Worm (Caenorhabditis elegans): Measurements from ENCODE around the gene C46A5.1.

The C46A5.1 gene

DNA sequence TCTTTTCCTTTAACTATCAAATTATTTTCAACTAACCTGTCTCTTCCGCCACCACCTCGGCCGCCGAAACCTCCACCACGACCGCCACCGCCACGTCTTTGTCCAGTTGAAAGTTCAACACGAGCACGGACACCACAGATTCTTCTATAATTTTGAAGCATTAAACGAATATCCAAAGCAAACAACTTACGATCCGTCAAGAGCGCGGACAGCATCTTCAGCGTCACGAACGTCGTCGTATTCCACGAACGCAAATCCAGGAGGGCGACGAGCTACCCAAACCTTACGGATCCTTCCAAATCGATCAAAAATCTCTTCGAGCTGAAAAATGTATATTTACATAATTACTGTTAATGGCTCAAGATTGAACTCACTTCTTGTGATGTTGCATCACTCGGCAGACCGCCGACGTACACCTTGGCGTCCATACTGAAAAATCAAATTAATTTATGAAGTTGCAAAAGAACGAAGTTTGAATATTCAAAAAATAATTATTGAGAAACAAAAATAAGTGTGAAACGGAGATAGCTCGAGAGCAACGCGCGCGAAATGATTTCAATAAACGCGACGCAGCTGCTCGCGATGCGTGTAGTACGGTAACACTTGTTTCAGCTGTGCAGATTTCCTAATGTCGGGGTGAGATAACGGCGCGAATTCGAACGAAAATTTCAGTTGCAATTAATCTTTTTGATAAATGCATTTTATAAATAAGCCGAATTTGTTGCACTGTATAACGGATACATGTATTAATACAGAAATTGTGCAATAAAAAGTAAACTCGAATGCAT lies 27.3 kb downstream of the C46A5.1 start, which contains the start of gene rsp-6 (continued):
- TF ChIP-seq ceh-91 (GFP tag; IDR thresholded peaks at IDR 0.05) (peak; percentile 90), die-1 (tag; optimal IDR thresholded peaks at IDR 0.05) (peak; percentile 53), mes-4 (tag; optimal IDR thresholded peaks at IDR 0.05) (no peak), T26A5.8 (tag; optimal IDR thresholded peaks at IDR 0.05) (no peak), aptf-2 (GFP tag; conservative IDR thresholded peaks at IDR 0.05) (peak; percentile 29; the same call in 1 of the 2 replicates), mel-28 (tag; optimal IDR thresholded peaks at IDR 0.05; ENCODE audit: borderline replicate concordance) (no peak), ztf-3 (GFP tag; optimal IDR thresholded peaks at IDR 0.05) (no peak), ceh-100 (GFP tag; IDR thresholded peaks at IDR 0.05) (peak; percentile 61), Y53G8AR.9 (GFP tag; conservative IDR thresholded peaks at IDR 0.05) (peak; percentile 89), B0336.3 (GFP tag; IDR thresholded peaks at IDR 0.05) (peak; percentile 66), nhr-120 (GFP tag; IDR thresholded peaks at IDR 0.05) (0 out of 2 replicates have a peak, but pooled peaks have one; percentile 43), madf-6 (GFP tag; IDR thresholded peaks at IDR 0.05) (peak; percentile 95), gei-17 (GFP tag; optimal IDR thresholded peaks at IDR 0.05) (no peak), nfya-1 (tag; optimal IDR thresholded peaks at IDR 0.05; ENCODE audit: borderline replicate concordance, insufficient read depth) (no peak), zfh-2 (GFP tag; conservative IDR thresholded peaks at IDR 0.05) (no peak), F10E7.11 (tag; optimal IDR thresholded peaks at IDR 0.05) (no peak), pbrm-1 (GFP tag; IDR thresholded peaks at IDR 0.05) (0 out of 2 replicates have a peak, but pooled peaks have one; percentile 67), nfyb-1 (GFP tag; IDR thresholded peaks at IDR 0.05) (peak; percentile 77), dpl-1 (GFP tag; optimal IDR thresholded peaks at IDR 0.05) (peak; percentile 93), Y53F4B.3 (GFP tag; IDR thresholded peaks at IDR 0.05) (no peak), hmg-20 (GFP tag; IDR thresholded peaks at IDR 0.05) (no peak), madf-3 (GFP tag; IDR thresholded peaks at IDR 0.05) (peak; percentile 99), F49E8.2 (tag; optimal IDR thresholded peaks at IDR 0.05; ENCODE audit: insufficient read depth) (peak; percentile 83), F23B12.7 (tag; optimal IDR thresholded peaks at IDR 0.05; ENCODE audit: insufficient read depth) (peak; percentile 81), fkh-3 (tag; optimal IDR thresholded peaks at IDR 0.05) (no peak), hsf-1 (GFP tag; IDR thresholded peaks at IDR 0.05) (peak; percentile 67; the same call in 1 of the 2 replicates), lsl-1 (GFP tag; optimal IDR thresholded peaks at IDR 0.05) (peak; percentile 96), athp-1 (tag; optimal IDR thresholded peaks at IDR 0.05) (no peak), snpc-1.3 (tag; optimal IDR thresholded peaks at IDR 0.05; ENCODE audit: insufficient read depth) (peak; percentile 80)

DNA sequence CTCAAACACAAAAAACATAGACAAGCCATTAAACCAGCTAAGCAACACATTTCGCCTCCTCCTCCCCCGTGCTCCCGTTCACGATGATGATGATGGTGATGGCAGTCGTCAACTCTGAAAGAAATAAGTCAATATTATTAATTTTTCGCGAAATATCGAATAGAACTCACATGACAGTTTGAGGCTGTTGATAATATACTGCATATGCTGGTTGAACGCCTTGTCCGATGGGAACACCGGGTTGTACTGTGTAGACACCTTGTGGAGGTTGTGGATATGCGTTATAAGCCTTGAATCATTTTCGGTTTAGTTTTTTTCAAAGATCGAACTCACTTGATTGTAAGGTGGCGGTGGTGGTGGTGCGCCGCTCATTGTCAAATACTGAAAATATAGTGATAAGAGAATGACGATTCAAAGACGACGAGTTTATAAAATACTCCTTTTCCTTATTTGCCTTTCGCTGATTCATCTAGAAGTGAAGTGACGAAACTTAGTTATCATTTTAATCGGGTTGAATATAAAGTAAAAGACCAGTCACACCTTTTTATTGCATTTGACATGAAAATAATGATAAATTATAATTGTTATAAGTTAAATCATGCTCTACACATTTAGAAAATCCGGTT lies 28.2 kb downstream of the C46A5.1 start, which contains the start of gene C33H5.13:
Gene C33H5.13 (minus strand): TSS at position 443 of the 626 bp plus-strand sequence.
- TF ChIP-seq ceh-58 (GFP tag; IDR thresholded peaks at IDR 0.05): no peak
- TF ChIP-seq lin-40 (tag; optimal IDR thresholded peaks at IDR 0.05): no peak
- no peak for TF ChIP-seq let-526 (GFP tag; IDR thresholded peaks at IDR 0.05)
- no peak for TF ChIP-seq ztf-26 (tag; optimal IDR thresholded peaks at IDR 0.05)
- no peak for TF ChIP-seq F52B5.7 (tag; optimal IDR thresholded peaks at IDR 0.05)
- no peak for TF ChIP-seq unc-62 (GFP tag; optimal IDR thresholded peaks at IDR 0.05)
- TF ChIP-seq Y53G8AR.9 (GFP tag; conservative IDR thresholded peaks at IDR 0.05): 0 out of 2 replicates have a peak, but pooled peaks have one; percentile 60
- no peak for TF ChIP-seq aptf-2 (GFP tag; conservative IDR thresholded peaks at IDR 0.05)
- no peak for TF ChIP-seq ceh-91 (GFP tag; IDR thresholded peaks at IDR 0.05)
- TF ChIP-seq C06A6.2 (GFP tag; conservative IDR thresholded peaks at IDR 0.05): no peak
- no peak for TF ChIP-seq K12H6.12 (tag; optimal IDR thresholded peaks at IDR 0.05)
- TF ChIP-seq hlh-12 (tag; optimal IDR thresholded peaks at IDR 0.05): no peak
- no peak for TF ChIP-seq tbp1 (GFP tag; optimal IDR thresholded peaks at IDR 0.05)
- no peak for TF ChIP-seq cebp-1 (GFP tag; IDR thresholded peaks at IDR 0.05)
- peak; percentile 28 for TF ChIP-seq cebp-1 (tag; optimal IDR thresholded peaks at IDR 0.05)
- TF ChIP-seq lsy-27 (tag; optimal IDR thresholded peaks at IDR 0.05; ENCODE audit: borderline replicate concordance, insufficient read depth): no peak
- TF ChIP-seq rcor-1 (GFP tag; IDR thresholded peaks at IDR 0.05): no peak
- no peak for TF ChIP-seq snpc-1.3 (tag; optimal IDR thresholded peaks at IDR 0.05; ENCODE audit: insufficient read depth)
- TF ChIP-seq somi-1 (GFP tag; optimal IDR thresholded peaks at IDR 0.05): no peak
- TF ChIP-seq ceh-100 (GFP tag; IDR thresholded peaks at IDR 0.05): no peak
- TF ChIP-seq madf-10 (tag; optimal IDR thresholded peaks at IDR 0.05): no peak
- TF ChIP-seq F39B2.1 (GFP tag; IDR thresholded peaks at IDR 0.05): no peak

All from whole organism, young adult.